Worm (Caenorhabditis elegans): ENCODE results near the gene mcm-2.

DNA sequence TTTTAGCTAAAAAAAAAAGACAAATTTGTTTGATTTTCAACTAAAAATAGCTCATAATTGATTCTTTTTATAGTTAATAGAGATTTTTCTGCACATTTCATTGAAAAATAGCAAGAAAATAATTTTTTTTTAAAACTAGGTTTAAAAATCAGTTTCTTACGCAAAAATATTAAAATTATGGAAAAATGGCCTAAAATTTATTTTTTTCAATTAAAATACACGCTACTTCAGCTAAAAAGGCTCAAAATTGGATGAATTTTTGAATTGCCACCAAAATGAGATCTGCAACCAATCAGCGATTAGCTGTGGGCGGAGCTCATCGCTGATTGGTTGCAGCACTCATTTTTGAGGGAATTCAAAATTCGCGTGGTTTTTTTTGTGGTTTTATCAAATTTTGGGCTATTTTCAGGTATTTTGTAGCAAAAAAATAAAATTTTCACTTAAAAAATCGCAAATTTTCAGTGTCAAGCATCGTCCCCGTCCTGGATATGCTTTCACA lies 43.2 kb downstream of the mcm-2 start:
- no peak for TF ChIP-seq ama-1 (optimal IDR thresholded peaks at IDR 0.05)
- TF ChIP-seq aly-1 (tag; optimal IDR thresholded peaks at IDR 0.05), result no peak
- no peak for TF ChIP-seq scrt-1 (GFP tag; IDR thresholded peaks at IDR 0.05)
- no peak for TF ChIP-seq pes-1 (GFP tag; IDR thresholded peaks at IDR 0.05)
- no peak for TF ChIP-seq ets-7 (tag; optimal IDR thresholded peaks at IDR 0.05)
- TF ChIP-seq hmg-4 (GFP tag; optimal IDR thresholded peaks at IDR 0.05), result no peak
- no peak for TF ChIP-seq flt-1 (GFP tag; IDR thresholded peaks at IDR 0.05)

All from whole organism, early embryonic.